Fruit fly (Drosophila melanogaster): ENCODE data around the gene CG7091.

The CG7091 gene

DNA sequence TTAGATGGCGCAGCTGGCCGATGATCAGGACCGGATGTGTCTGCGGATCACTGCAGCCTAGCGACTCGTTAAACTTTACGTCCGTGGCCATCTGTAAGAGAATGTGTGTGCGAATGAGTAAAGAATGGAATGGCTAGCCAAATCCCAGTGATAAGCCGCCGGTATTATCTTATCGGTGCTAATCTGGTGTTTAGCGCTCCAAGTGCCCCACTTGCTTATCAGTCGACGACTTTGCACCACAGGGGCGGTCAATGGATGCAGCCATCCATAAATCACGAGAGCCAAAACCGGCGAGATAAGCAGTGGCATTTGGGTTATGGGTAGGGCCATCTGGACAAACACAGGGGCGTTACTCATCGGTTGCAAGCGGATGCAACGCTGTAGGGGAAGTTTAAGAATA lies 17.6 kb upstream of the CG7091 start (continued):
- TF ChIP-seq eyg (GFP tag; optimal IDR thresholded peaks at IDR 0.05) (no peak), chif (GFP tag; optimal IDR thresholded peaks at IDR 0.05) (no peak), rib (GFP tag; IDR thresholded peaks at IDR 0.05) (no peak), CG6854 (GFP tag; optimal IDR thresholded peaks at IDR 0.05) (no peak), Lpt (GFP tag; optimal IDR thresholded peaks at IDR 0.05) (no peak), CG18011 (GFP tag; optimal IDR thresholded peaks at IDR 0.05) (no peak), CG2678 (tag; optimal IDR thresholded peaks at IDR 0.05) (no peak), CG8765 (GFP tag; IDR thresholded peaks at IDR 0.05) (no peak), Sin3A (optimal IDR thresholded peaks at IDR 0.05) (no peak), Xrp1 (GFP tag; IDR thresholded peaks at IDR 0.05) (no peak), CG12942 (GFP tag; optimal IDR thresholded peaks at IDR 0.05) (no peak), kni (GFP tag; optimal IDR thresholded peaks at IDR 0.05) (no peak), grn (GFP tag; optimal IDR thresholded peaks at IDR 0.05) (peak; percentile 35), gfzf (GFP tag; optimal IDR thresholded peaks at IDR 0.05) (no peak), CG16779 (GFP tag; IDR thresholded peaks at IDR 0.05) (no peak), CG12071 (GFP tag; optimal IDR thresholded peaks at IDR 0.05) (no peak), CG32532 (GFP tag; IDR thresholded peaks at IDR 0.05) (no peak), kah (GFP tag; optimal IDR thresholded peaks at IDR 0.05) (no peak), amos (GFP tag; IDR thresholded peaks at IDR 0.05; ENCODE audit: partially characterized antibody) (no peak), CG10209 (GFP tag; optimal IDR thresholded peaks at IDR 0.05) (no peak), HmgD (GFP tag; optimal IDR thresholded peaks at IDR 0.05) (no peak), CG14710 (tag; optimal IDR thresholded peaks at IDR 0.05) (no peak), onecut (GFP tag; IDR thresholded peaks at IDR 0.05) (no peak), tap (tag; optimal IDR thresholded peaks at IDR 0.05) (no peak), CG6654 (GFP tag; optimal IDR thresholded peaks at IDR 0.05) (no peak), GATAe (GFP tag; conservative IDR thresholded peaks at IDR 0.05) (peak; percentile 46; the same call in 1 of the 2 replicates), CG14860 (GFP tag; IDR thresholded peaks at IDR 0.05; ENCODE audit: partially characterized antibody) (no peak), CG4360 (GFP tag; IDR thresholded peaks at IDR 0.05) (no peak), sens-2 (GFP tag; IDR thresholded peaks at IDR 0.05) (0 out of 2 replicates have a peak, but pooled peaks have one; percentile 29), schlank (tag; optimal IDR thresholded peaks at IDR 0.05) (no peak), CG2129 (GFP tag; IDR thresholded peaks at IDR 0.05; ENCODE audit: partially characterized antibody) (no peak), CG7786 (GFP tag; optimal IDR thresholded peaks at IDR 0.05) (no peak), ato (GFP tag; IDR thresholded peaks at IDR 0.05; ENCODE audit: partially characterized antibody) (no peak), Antp (GFP tag; optimal IDR thresholded peaks at IDR 0.05) (no peak), exex (tag; optimal IDR thresholded peaks at IDR 0.05) (peak; percentile 62), CG6175 (GFP tag; IDR thresholded peaks at IDR 0.05) (peak; percentile 65; the same call in 2 of the 3 replicates), CG8290 (GFP tag; optimal IDR thresholded peaks at IDR 0.05) (no peak), CG8290 (tag; optimal IDR thresholded peaks at IDR 0.05) (peak in 1 of 2 experiments; percentile 6), CG7963 (GFP tag; IDR thresholded peaks at IDR 0.05; ENCODE audit: partially characterized antibody) (no peak), wdn (GFP tag; IDR thresholded peaks at IDR 0.05) (no peak), klu (GFP tag; IDR thresholded peaks at IDR 0.05) (no peak), CG5245 (GFP tag; optimal IDR thresholded peaks at IDR 0.05) (no peak), CG9932 (GFP tag; IDR thresholded peaks at IDR 0.05) (no peak), CG4854 (GFP tag; optimal IDR thresholded peaks at IDR 0.05) (no peak), CG3838 (GFP tag; optimal IDR thresholded peaks at IDR 0.05) (no peak), gce (GFP tag; IDR thresholded peaks at IDR 0.05) (0 out of 3 replicates have a peak, but pooled peaks have one; percentile 17), Vsx1 (GFP tag; optimal IDR thresholded peaks at IDR 0.05) (no peak), CG12155 (GFP tag; optimal IDR thresholded peaks at IDR 0.05) (no peak), Stat92E (GFP tag; optimal IDR thresholded peaks at IDR 0.05) (no peak)
